Fruit fly (Drosophila melanogaster): ENCODE results near the gene CG18787.
A peak's percentile ranks its signal among the peaks of the same experiment; 100 is the strongest.

The CG18787 gene

dm6 chr2L:12010877-12011666, 11.9 kb upstream of the CG18787 start (continued):
- no peak for TF ChIP-seq tgo (GFP tag; IDR thresholded peaks at IDR 0.05)
- peak; percentile 94 for TF ChIP-seq lab (GFP tag; optimal IDR thresholded peaks at IDR 0.05)
- no peak for TF ChIP-seq zf30C (GFP tag; optimal IDR thresholded peaks at IDR 0.05)
- peak; percentile 47 for TF ChIP-seq jumu (GFP tag; optimal IDR thresholded peaks at IDR 0.05)
- TF ChIP-seq al (GFP tag; IDR thresholded peaks at IDR 0.05): no peak
- no peak for TF ChIP-seq Stat92E (GFP tag; optimal IDR thresholded peaks at IDR 0.05)
- TF ChIP-seq ash1 (GFP tag; optimal IDR thresholded peaks at IDR 0.05): no peak
- peak; percentile 63 for TF ChIP-seq maf-S (GFP tag; optimal IDR thresholded peaks at IDR 0.05)
- no peak for TF ChIP-seq CG14667 (GFP tag; IDR thresholded peaks at IDR 0.05)
- TF ChIP-seq eyg (GFP tag; optimal IDR thresholded peaks at IDR 0.05): no peak
- peak; percentile 91 for TF ChIP-seq CG1832 (GFP tag; optimal IDR thresholded peaks at IDR 0.05)
- TF ChIP-seq CG17385 (GFP tag; optimal IDR thresholded peaks at IDR 0.05): peak; percentile 87
- peak; percentile 92 for TF ChIP-seq CG1233 (GFP tag; optimal IDR thresholded peaks at IDR 0.05)
- TF ChIP-seq Med (GFP tag): peak; percentile 59
- TF ChIP-seq CG6683 (GFP tag; optimal IDR thresholded peaks at IDR 0.05): peak; percentile 83
- peak; percentile 94 for TF ChIP-seq CG13296 (GFP tag; optimal IDR thresholded peaks at IDR 0.05)
- no peak for TF ChIP-seq E2f1 (GFP tag; IDR thresholded peaks at IDR 0.05)
- TF ChIP-seq Deaf1 (tag; optimal IDR thresholded peaks at IDR 0.05): peak; percentile 61
- TF ChIP-seq wor (GFP tag; IDR thresholded peaks at IDR 0.05): no peak
- no peak for TF ChIP-seq Tbp (GFP tag; optimal IDR thresholded peaks at IDR 0.05)
- no peak for TF ChIP-seq Hr78 (GFP tag; optimal IDR thresholded peaks at IDR 0.05)
- peak; percentile 100 for TF ChIP-seq CG18262 (tag; optimal IDR thresholded peaks at IDR 0.05)
- no peak for TF ChIP-seq ro (GFP tag; IDR thresholded peaks at IDR 0.05)
- TF ChIP-seq CG14050 (GFP tag; IDR thresholded peaks at IDR 0.05): no peak
- TF ChIP-seq YL-1 (GFP tag; optimal IDR thresholded peaks at IDR 0.05): peak; percentile 77
- peak; percentile 74 for TF ChIP-seq CG30020 (tag; optimal IDR thresholded peaks at IDR 0.05)
- no peak for TF ChIP-seq CG11696 (GFP tag; IDR thresholded peaks at IDR 0.05)
- no peak for TF ChIP-seq wdn (GFP tag; IDR thresholded peaks at IDR 0.05)
- no peak for TF ChIP-seq CG4360 (GFP tag; IDR thresholded peaks at IDR 0.05)
- no peak for TF ChIP-seq sisA (GFP tag; IDR thresholded peaks at IDR 0.05)
- peak; percentile 30 for TF ChIP-seq CG7987 (GFP tag; optimal IDR thresholded peaks at IDR 0.05)
- TF ChIP-seq dpn (GFP tag; optimal IDR thresholded peaks at IDR 0.05): peak; percentile 82 to 91
- TF ChIP-seq schlank (tag; optimal IDR thresholded peaks at IDR 0.05): peak; percentile 89
- TF ChIP-seq bowl (GFP tag; IDR thresholded peaks at IDR 0.05): no peak
- TF ChIP-seq kay (GFP tag; optimal IDR thresholded peaks at IDR 0.05): peak; percentile 89
- TF ChIP-seq eve (GFP tag; optimal IDR thresholded peaks at IDR 0.05): no peak
- TF ChIP-seq CG12942 (GFP tag; optimal IDR thresholded peaks at IDR 0.05): peak; percentile 86
- TF ChIP-seq CG8089 (GFP tag; optimal IDR thresholded peaks at IDR 0.05): peak; percentile 48
- peak; percentile 84 for TF ChIP-seq twi (tag; optimal IDR thresholded peaks at IDR 0.05)
- peak; percentile 70 for TF ChIP-seq crc (GFP tag; optimal IDR thresholded peaks at IDR 0.05)
- TF ChIP-seq Mrtf (GFP tag; IDR thresholded peaks at IDR 0.05): no peak
- TF ChIP-seq CG5953 (GFP tag; IDR thresholded peaks at IDR 0.05): no peak
- no peak for TF ChIP-seq Aef1 (GFP tag; IDR thresholded peaks at IDR 0.05)
- TF ChIP-seq Blimp-1 (GFP tag; optimal IDR thresholded peaks at IDR 0.05): peak; percentile 64
- TF ChIP-seq CG10979 (tag; optimal IDR thresholded peaks at IDR 0.05): peak; percentile 92
- TF ChIP-seq CG17361 (GFP tag; IDR thresholded peaks at IDR 0.05): no peak
- TF ChIP-seq MESR4 (GFP tag; optimal IDR thresholded peaks at IDR 0.05): peak; percentile 1
- no peak for TF ChIP-seq gt (GFP tag; IDR thresholded peaks at IDR 0.05)
- no peak for TF ChIP-seq slbo (GFP tag; IDR thresholded peaks at IDR 0.05)
- TF ChIP-seq dm (GFP tag; optimal IDR thresholded peaks at IDR 0.05): peak; percentile 45

All from whole organism, embryonic.